Worm (Caenorhabditis elegans) whole organism, dauer: ENCODE data around the gene K10H10.13.

ENCODE experiments used
- unc-62 ChIP-seq: sonication (generic microtip); optimal IDR thresholded peaks from 2 replicates; lab custom pipeline; 2017; ENCODE audit warnings: missing biosample characterization, missing genetic modification reagents, missing genetic modification characterization

K10H10.13 gene

ce11 chrII:14506245-14506644, 4.8 kb downstream of the K10H10.13 start, which contains the start of gene K10H10.12:
K10H10.12 (minus strand) TSS chrII:14506345.
- TF ChIP-seq unc-62: no peak

- TF ChIP-seq unc-62: no peak
Observed at ce11 chrII:14502997-14503396, 8.1 kb downstream of the K10H10.13 start, which contains the start of gene K10H10.6. K10H10.6 (plus strand) TSS chrII:14503297.

- TF ChIP-seq unc-62: no peak
Observed at ce11 chrII:14501447-14501846, 9.6 kb downstream of the K10H10.13 start, which contains the start of gene K10H10.5. K10H10.5 (plus strand) TSS chrII:14501747.

ce11 chrII:14500122-14500521, 11.0 kb downstream of the K10H10.13 start, which contains the start of gene K10H10.4:
K10H10.4 (plus strand) TSS chrII:14500422.
- TF ChIP-seq unc-62: no peak

- TF ChIP-seq unc-62: no peak
Observed at ce11 chrII:14497848-14498247, 13.2 kb downstream of the K10H10.13 start, which contains the start of gene dhs-8. dhs-8 (plus strand) TSS chrII:14498026.

ce11 chrII:14496809-14497208, 14.3 kb downstream of the K10H10.13 start:
- TF ChIP-seq unc-62: no peak

ce11 chrII:14495341-14495740, 15.7 kb downstream of the K10H10.13 start:
- TF ChIP-seq unc-62: no peak

ce11 chrII:14494464-14494863, 16.6 kb downstream of the K10H10.13 start:
- TF ChIP-seq unc-62: no peak

DNA sequence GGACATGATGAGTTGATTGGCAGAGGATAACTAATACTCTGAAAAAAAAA, 16.9 kb downstream of the K10H10.13 start, which contains the start of gene cysl-2:
cysl-2 (minus strand) TSS at position 38 of the 50 bp plus-strand sequence.
- no peak for TF ChIP-seq unc-62

ce11 chrII:14494014-14494413, 17.1 kb downstream of the K10H10.13 start:
- no peak for TF ChIP-seq unc-62

ce11 chrII:14492592-14493196, 18.4 kb downstream of the K10H10.13 start:
- no peak for TF ChIP-seq unc-62

ce11 chrII:14489407-14489806, 21.7 kb downstream of the K10H10.13 start, which contains the start of gene vnut-1:
vnut-1 (plus strand) TSS chrII:14489802.
- no peak for TF ChIP-seq unc-62

DNA sequence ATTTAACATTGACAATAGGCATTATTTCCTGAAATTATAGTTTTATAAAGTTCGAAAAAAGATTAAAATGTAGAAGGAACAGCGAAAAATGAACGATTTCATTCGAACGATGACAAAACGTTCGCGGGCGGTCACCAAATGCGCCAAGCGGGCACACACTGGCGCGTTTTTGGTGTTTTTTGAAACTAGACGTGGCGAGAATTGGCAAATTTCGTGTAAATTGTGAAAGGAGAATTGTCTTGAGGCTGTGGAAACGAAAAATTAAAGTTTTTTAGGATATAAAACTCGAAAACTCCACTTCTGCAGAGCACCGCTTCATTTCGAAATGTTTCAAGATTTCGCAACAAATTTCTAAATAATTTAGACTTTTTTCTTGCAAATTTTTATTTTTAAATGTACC, 22.4 kb downstream of the K10H10.13 start, which contains the start of gene usp-14:
usp-14 (minus strand) TSS at position 28 of the 400 bp plus-strand sequence.
- TF ChIP-seq unc-62: no peak

- TF ChIP-seq unc-62: no peak
Observed at ce11 chrII:14483813-14484212, 27.3 kb downstream of the K10H10.13 start.

DNA sequence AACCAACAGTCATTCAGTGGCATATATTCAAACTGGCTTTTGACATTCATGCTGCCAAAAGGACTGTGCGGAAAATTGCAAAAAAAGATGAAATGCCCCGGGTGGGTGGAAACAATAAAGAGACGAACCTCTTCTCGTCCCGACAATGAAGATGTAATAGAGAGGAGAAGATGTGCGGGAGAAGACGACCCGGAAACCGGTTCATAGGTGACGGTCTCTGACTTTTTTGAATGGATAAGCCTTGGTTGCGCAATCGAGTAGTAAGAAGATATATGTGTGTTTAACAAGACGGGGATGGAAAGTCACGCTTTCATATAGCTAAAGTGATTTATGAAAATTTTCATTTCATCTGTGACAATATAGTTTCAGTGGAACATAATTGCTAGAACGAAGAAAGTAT, 30.3 kb downstream of the K10H10.13 start:
- no peak for TF ChIP-seq unc-62

ce11 chrII:14479583-14480245, 31.4 kb downstream of the K10H10.13 start, which contains the start of gene C13B4.1:
C13B4.1 (minus strand) TSS chrII:14479633.
- no peak for TF ChIP-seq unc-62

DNA sequence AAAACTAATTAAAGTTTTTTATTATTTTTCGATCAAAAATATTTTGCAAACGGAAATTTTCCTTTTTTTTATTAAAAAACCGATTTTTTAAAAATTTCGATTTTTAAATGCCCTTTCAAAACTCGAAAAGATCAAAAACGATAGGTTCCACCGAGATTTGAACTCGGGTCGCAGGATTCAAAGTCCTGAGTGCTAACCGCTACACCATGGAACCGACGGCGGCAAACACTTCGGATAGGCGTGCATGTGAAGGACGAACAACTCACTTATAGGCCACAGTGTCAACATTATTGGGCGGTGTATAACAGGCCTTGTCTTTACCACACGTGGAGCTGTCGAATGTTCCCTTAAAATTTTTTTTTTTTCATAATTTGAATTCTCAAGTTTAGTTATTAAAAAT, 36.4 kb downstream of the K10H10.13 start:
- TF ChIP-seq unc-62: no peak

- no peak for TF ChIP-seq unc-62
Observed at ce11 chrII:14470020-14470419, 41.1 kb downstream of the K10H10.13 start.
